Fruit fly (Drosophila melanogaster): ENCODE results near the gene CG8128.

The CG8128 gene

dm6 chrX:15709984-15710750, 12.9 kb downstream of the CG8128 start, which contains the start of the genes CG9281 and CG15601:
TSS of gene CG9281 (minus strand) at chrX:15710539.
TSS of gene CG15601 (plus strand) at chrX:15710647.
- no peak for TF ChIP-seq CG8478 (optimal IDR thresholded peaks at IDR 0.05)
- TF ChIP-seq CTCF (optimal IDR thresholded peaks at IDR 0.05), result peak in 1 of 2 experiments; percentile 17

- TF ChIP-seq CG8478 (optimal IDR thresholded peaks at IDR 0.05), result no peak
- no peak for TF ChIP-seq CTCF (optimal IDR thresholded peaks at IDR 0.05)
Measured at dm6 chrX:15710751-15711179, 13.5 kb downstream of the CG8128 start.

- no peak for TF ChIP-seq CG8478 (optimal IDR thresholded peaks at IDR 0.05)
- no peak for TF ChIP-seq CTCF (optimal IDR thresholded peaks at IDR 0.05)
Measured at dm6 chrX:15712409-15712808, 15.1 kb downstream of the CG8128 start, which contains the start of gene HUWE1. TSS of gene HUWE1 (plus strand) at chrX:15712628.

dm6 chrX:15731968-15732367, 34.7 kb downstream of the CG8128 start, which contains the start of gene CG8191:
TSS of gene CG8191 (plus strand) at chrX:15732178.
- TF ChIP-seq CG8478 (optimal IDR thresholded peaks at IDR 0.05) (no peak), CTCF (optimal IDR thresholded peaks at IDR 0.05) (no peak)

- TF ChIP-seq CTCF (optimal IDR thresholded peaks at IDR 0.05), result no peak
- no peak for TF ChIP-seq CG8478 (optimal IDR thresholded peaks at IDR 0.05)
Measured at dm6 chrX:15733192-15733892, 36.0 kb downstream of the CG8128 start.

dm6 chrX:15733995-15734394, 36.7 kb downstream of the CG8128 start, which contains the start of the genes CG12379 and MagR:
TSS of gene CG12379 (minus strand) at chrX:15733996.
TSS of gene MagR (plus strand) at chrX:15734270.
- TF ChIP-seq CG8478 (optimal IDR thresholded peaks at IDR 0.05) (no peak), CTCF (optimal IDR thresholded peaks at IDR 0.05) (no peak)

dm6 chrX:15737110-15737509, 39.8 kb downstream of the CG8128 start, which contains the start of gene Arp6:
TSS of gene Arp6 (minus strand) at chrX:15737120.
- TF ChIP-seq CG8478 (optimal IDR thresholded peaks at IDR 0.05) (no peak), CTCF (optimal IDR thresholded peaks at IDR 0.05) (no peak)

dm6 chrX:15738890-15739550, 41.7 kb downstream of the CG8128 start, which contains the start of the genes CG11679 and CG8206:
TSS of gene CG11679 (minus strand) at chrX:15738954.
TSS of gene CG8206 (plus strand) at chrX:15739230.
- no peak for TF ChIP-seq CTCF (optimal IDR thresholded peaks at IDR 0.05)
- no peak for TF ChIP-seq CG8478 (optimal IDR thresholded peaks at IDR 0.05)

dm6 chrX:15740288-15740726, 43.0 kb downstream of the CG8128 start:
- TF ChIP-seq CG8478 (optimal IDR thresholded peaks at IDR 0.05) (no peak), CTCF (optimal IDR thresholded peaks at IDR 0.05) (no peak)

dm6 chrX:15740881-15741280, 43.6 kb downstream of the CG8128 start:
- TF ChIP-seq CG8478 (optimal IDR thresholded peaks at IDR 0.05) (no peak), CTCF (optimal IDR thresholded peaks at IDR 0.05) (no peak)

dm6 chrX:15745905-15746681, 48.8 kb downstream of the CG8128 start, which contains the start of the genes CG8944 and CCT6:
TSS of gene CG8944 (minus strand) at chrX:15746231.
TSS of gene CCT6 (plus strand) at chrX:15746648.
- TF ChIP-seq CTCF (optimal IDR thresholded peaks at IDR 0.05) (no peak), CG8478 (optimal IDR thresholded peaks at IDR 0.05) (no peak)

- no peak for TF ChIP-seq CG8478 (optimal IDR thresholded peaks at IDR 0.05)
- no peak for TF ChIP-seq CTCF (optimal IDR thresholded peaks at IDR 0.05)
Measured at dm6 chrX:15746682-15747196, 49.4 kb downstream of the CG8128 start.

- TF ChIP-seq CTCF (optimal IDR thresholded peaks at IDR 0.05) (peak in 1 of 2 experiments; percentile 45), CG8478 (optimal IDR thresholded peaks at IDR 0.05) (no peak)
Measured at dm6 chrX:15748945-15749344, 51.7 kb downstream of the CG8128 start, which contains the start of gene Mvd. TSS of gene Mvd (plus strand) at chrX:15749166.

All from S2 (cell line).